Fruit fly (Drosophila melanogaster) whole organism, pupa: ENCODE data around the gene gdrd.

Source experiments
- CG10348 ChIP-seq: fragments of 200-800 bp; sonication (Bioruptor generic); IDR thresholded peaks from 2 replicates; pipeline ENCODE4 v1.3.6; 2022; ENCODE audit warnings: missing biosample characterization, missing genetic modification characterization
- CG12605 ChIP-seq: fragments of 200-800 bp; sonication (Bioruptor generic); IDR thresholded peaks from 2 replicates; pipeline ENCODE4 v1.3.6; 2022; ENCODE audit warnings: missing biosample characterization, missing genetic modification characterization
- CG13204 ChIP-seq: fragments of 200-800 bp; sonication (Bioruptor generic); optimal IDR thresholded peaks from 2 replicates; lab custom pipeline; 2018; ENCODE audit warnings: missing biosample characterization, mild to moderate bottlenecking, missing genetic modification characterization, moderate library complexity
- CG14655 ChIP-seq: fragments of 200-800 bp; sonication (Bioruptor generic); optimal IDR thresholded peaks from 3 replicates; lab custom pipeline; 2017; ENCODE audit warnings: mild to moderate bottlenecking, missing biosample characterization, missing genetic modification reagents, missing genetic modification characterization
- CG15710 ChIP-seq: fragments of 200-800 bp; sonication (Bioruptor generic); optimal IDR thresholded peaks from 2 replicates; lab custom pipeline; 2018; ENCODE audit warnings: missing biosample characterization, mild to moderate bottlenecking, missing genetic modification characterization, moderate library complexity
- CG17806 ChIP-seq: fragments of 200-800 bp; sonication (Bioruptor generic); optimal IDR thresholded peaks from 2 replicates; lab custom pipeline; 2018; ENCODE audit warnings: missing biosample characterization, mild to moderate bottlenecking, missing genetic modification characterization, moderate library complexity
- CG32121 ChIP-seq: fragments of 200-800 bp; sonication (Bioruptor generic); IDR thresholded peaks from 2 replicates; pipeline ENCODE4 v1.3.6; 2022; ENCODE audit warnings: missing biosample characterization, missing genetic modification characterization
- CG34367 ChIP-seq: fragments of 200-800 bp; sonication (Bioruptor generic); optimal IDR thresholded peaks from 2 replicates; lab custom pipeline; 2018; ENCODE audit warnings: missing biosample characterization, mild to moderate bottlenecking, missing genetic modification characterization
- CG4496 ChIP-seq: fragments of 200-800 bp; sonication (Bioruptor generic); IDR thresholded peaks from 3 replicates; pipeline ENCODE4 v1.3.6; 2022; ENCODE audit warnings: missing biosample characterization, missing genetic modification characterization
- CG8159 ChIP-seq: fragments of 200-800 bp; sonication (Bioruptor generic); optimal IDR thresholded peaks from 3 replicates; lab custom pipeline; 2018; ENCODE audit warnings: missing biosample characterization, mild to moderate bottlenecking, missing genetic modification characterization, moderate library complexity
- CG8301 ChIP-seq: fragments of 200-800 bp; sonication (Bioruptor generic); optimal IDR thresholded peaks from 2 replicates; lab custom pipeline; 2018; ENCODE audit warnings: missing biosample characterization, mild to moderate bottlenecking, missing genetic modification characterization
- CG9948 ChIP-seq: fragments of 200-800 bp; sonication (Bioruptor generic); optimal IDR thresholded peaks from 2 replicates; lab custom pipeline; 2018; ENCODE audit warnings: missing biosample characterization, mild to moderate bottlenecking, missing genetic modification characterization, moderate library complexity
- D1 ChIP-seq: fragments of 200-800 bp; sonication (Bioruptor generic); optimal IDR thresholded peaks from 2 replicates; lab custom pipeline; 2018; ENCODE audit warnings: missing biosample characterization, mild to moderate bottlenecking, missing genetic modification characterization, moderate library complexity
- EcR ChIP-seq: fragments of 200-800 bp; sonication (Bioruptor generic); optimal IDR thresholded peaks from 3 replicates; lab custom pipeline; 2019; ENCODE audit warnings: missing biosample characterization, missing genetic modification characterization, mild to moderate bottlenecking, moderate library complexity, missing genetic modification reagents
- Ets98B ChIP-seq: fragments of 200-800 bp; sonication (Bioruptor generic); IDR thresholded peaks from 2 replicates; pipeline ENCODE4 v1.3.6; 2022; ENCODE audit warnings: missing biosample characterization, missing genetic modification characterization
- Pif1A ChIP-seq: fragments of 200-800 bp; sonication (Bioruptor generic); optimal IDR thresholded peaks from 3 replicates; lab custom pipeline; 2016; ENCODE audit warnings: missing biosample characterization, missing genetic modification characterization
- Pif1B ChIP-seq: fragments of 200-800 bp; sonication (Bioruptor generic); optimal IDR thresholded peaks from 3 replicates; lab custom pipeline; 2016; ENCODE audit warnings: missing biosample characterization, missing genetic modification characterization
- Snoo ChIP-seq: fragments of 200-800 bp; sonication (Bioruptor generic); optimal IDR thresholded peaks from 3 replicates; lab custom pipeline; 2017; ENCODE audit warnings: missing biosample characterization, mild to moderate bottlenecking, missing genetic modification characterization, inconsistent platforms
- fd96Ca ChIP-seq: fragments of 200-800 bp; sonication (Bioruptor generic); IDR thresholded peaks from 3 replicates; pipeline ENCODE4 v1.3.6; 2022; ENCODE audit warnings: missing biosample characterization, missing genetic modification characterization
- gl ChIP-seq: fragments of 200-800 bp; sonication (Bioruptor generic); optimal IDR thresholded peaks from 2 replicates; lab custom pipeline; 2018; ENCODE audit warnings: missing biosample characterization, mild to moderate bottlenecking, missing genetic modification characterization
- rn ChIP-seq: fragments of 200-800 bp; sonication (Bioruptor generic); IDR thresholded peaks from 2 replicates; pipeline ENCODE4 v1.3.6; 2022; ENCODE audit warnings: missing biosample characterization, missing genetic modification characterization

gdrd gene

dm6 chr3L:14648922-14649321, 42.2 kb upstream of the gdrd start:
- TF ChIP-seq CG9948 (tag; lab: Kevin White, UChicago) (peak; percentile 39), Ets98B (GFP tag; lab: Robert Waterston, UW) (no peak), CG10348 (GFP tag; lab: Robert Waterston, UW) (no peak), CG8159 (peak; percentile 9), gl (tag; lab: Kevin White, UChicago) (no peak), CG32121 (GFP tag; lab: Robert Waterston, UW) (no peak), CG17806 (tag; lab: Kevin White, UChicago) (no peak), CG15710 (tag; lab: Kevin White, UChicago) (peak; percentile 4), CG4496 (GFP tag; lab: Robert Waterston, UW) (no peak), CG8301 (tag; lab: Kevin White, UChicago) (peak; percentile 3), CG34367 (tag; lab: Kevin White, UChicago) (peak; percentile 12), rn (GFP tag; lab: Robert Waterston, UW) (no peak), Pif1A (GFP tag; lab: Kevin White, UChicago) (peak; percentile 2), D1 (tag; lab: Kevin White, UChicago) (no peak), EcR (GFP tag; lab: Kevin White, UChicago) (no peak), fd96Ca (GFP tag; lab: Robert Waterston, UW) (no peak), CG12605 (GFP tag; lab: Robert Waterston, UW) (no peak), CG13204 (peak; percentile 36), Snoo (no peak), Pif1B (GFP tag; lab: Kevin White, UChicago) (no peak), CG14655 (GFP tag; lab: Kevin White, UChicago) (peak; percentile 26)

dm6 chr3L:14650348-14650747, 40.8 kb upstream of the gdrd start:
- TF ChIP-seq Snoo (no peak), CG12605 (GFP tag; lab: Robert Waterston, UW) (no peak), rn (GFP tag; lab: Robert Waterston, UW) (no peak), CG9948 (tag; lab: Kevin White, UChicago) (no peak), fd96Ca (GFP tag; lab: Robert Waterston, UW) (no peak)

dm6 chr3L:14652554-14652953, 38.6 kb upstream of the gdrd start:
- TF ChIP-seq CG14655 (GFP tag; lab: Kevin White, UChicago) (peak; percentile 97), Snoo (peak; percentile 76), CG9948 (tag; lab: Kevin White, UChicago) (peak; percentile 96), D1 (tag; lab: Kevin White, UChicago) (peak; percentile 87), Pif1A (GFP tag; lab: Kevin White, UChicago) (peak; percentile 92), CG15710 (tag; lab: Kevin White, UChicago) (peak; percentile 97), CG32121 (GFP tag; lab: Robert Waterston, UW) (peak; percentile 65), CG12605 (GFP tag; lab: Robert Waterston, UW) (peak; percentile 90), CG13204 (peak; percentile 92), CG8301 (tag; lab: Kevin White, UChicago) (peak; percentile 98), rn (GFP tag; lab: Robert Waterston, UW) (peak; percentile 82), Ets98B (GFP tag; lab: Robert Waterston, UW) (peak; percentile 86), EcR (GFP tag; lab: Kevin White, UChicago) (peak; percentile 74), CG17806 (tag; lab: Kevin White, UChicago) (peak; percentile 97), fd96Ca (GFP tag; lab: Robert Waterston, UW) (peak; percentile 75), CG10348 (GFP tag; lab: Robert Waterston, UW) (peak; percentile 43; the same call in 1 of the 2 replicates), CG8159 (peak; percentile 97), CG34367 (tag; lab: Kevin White, UChicago) (peak; percentile 95), CG4496 (GFP tag; lab: Robert Waterston, UW) (peak; percentile 95), Pif1B (GFP tag; lab: Kevin White, UChicago) (peak; percentile 90), gl (tag; lab: Kevin White, UChicago) (peak; percentile 90)

- TF ChIP-seq EcR (GFP tag; lab: Kevin White, UChicago) (no peak), rn (GFP tag; lab: Robert Waterston, UW) (no peak), CG9948 (tag; lab: Kevin White, UChicago) (no peak), CG17806 (tag; lab: Kevin White, UChicago) (no peak), Pif1A (GFP tag; lab: Kevin White, UChicago) (no peak), Ets98B (GFP tag; lab: Robert Waterston, UW) (no peak), CG10348 (GFP tag; lab: Robert Waterston, UW) (no peak), CG14655 (GFP tag; lab: Kevin White, UChicago) (no peak), CG12605 (GFP tag; lab: Robert Waterston, UW) (no peak), CG8159 (no peak), D1 (tag; lab: Kevin White, UChicago) (no peak), CG32121 (GFP tag; lab: Robert Waterston, UW) (no peak), CG34367 (tag; lab: Kevin White, UChicago) (no peak), CG4496 (GFP tag; lab: Robert Waterston, UW) (no peak), gl (tag; lab: Kevin White, UChicago) (no peak), fd96Ca (GFP tag; lab: Robert Waterston, UW) (no peak), Snoo (no peak), Pif1B (GFP tag; lab: Kevin White, UChicago) (no peak), CG8301 (tag; lab: Kevin White, UChicago) (no peak), CG13204 (no peak)
These were observed 36.4 kb upstream of the gdrd start for dm6 chr3L:14654737-14655136.

- TF ChIP-seq EcR (GFP tag; lab: Kevin White, UChicago) = no peak
These were observed 36.0 kb upstream of the gdrd start for dm6 chr3L:14655178-14655577.
